Fruit fly (Drosophila melanogaster) S2 (cell line): ENCODE results near the gene Csas.

Experiments
- CG8478 ChIP-seq: fragments of >200 bp; optimal IDR thresholded peaks from 2 replicates; lab custom pipeline; 2018
- CTCF ChIP-seq, 2 experiments: fragments of >200 bp; optimal IDR thresholded peaks; 2 replicates each; lab custom pipeline; 2018

Gene Csas

dm6 chr3L:19991714-19992231 lies 3.0 kb upstream of the Csas start, which contains the start of the genes CG7646 and Nca:
CG7646 (plus strand) TSS chr3L:19991887.
Nca (plus strand) TSS chr3L:19991887.
- no peak for TF ChIP-seq CG8478 (lab: Kevin White, UChicago)
- TF ChIP-seq CTCF (optimal IDR thresholded peaks at IDR 0.05; lab: Kevin White, UChicago), result no peak

dm6 chr3L:19991120-19991519 lies 2.3 kb upstream of the Csas start, which contains the start of gene fln:
fln (minus strand) TSS chr3L:19991220.
- TF ChIP-seq CTCF (optimal IDR thresholded peaks at IDR 0.05; lab: Kevin White, UChicago), result no peak
- TF ChIP-seq CG8478 (lab: Kevin White, UChicago), result no peak

DNA sequence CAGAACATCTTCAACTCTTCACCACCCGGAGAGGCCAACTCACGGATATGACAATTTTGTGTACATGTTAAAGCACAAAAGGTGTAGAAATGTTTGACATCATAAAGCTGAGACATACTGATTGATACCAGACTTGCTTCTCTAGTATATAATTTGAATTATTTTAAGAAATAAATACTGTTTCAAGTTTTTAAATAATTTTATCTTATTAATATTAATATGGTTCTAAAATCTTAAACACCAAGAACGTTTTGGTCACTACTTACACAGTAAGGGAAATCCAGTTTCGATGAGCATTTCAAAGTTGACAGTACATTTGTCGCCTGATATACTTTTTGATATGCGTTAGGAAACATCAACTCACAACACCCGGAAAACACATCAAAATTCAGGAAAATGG lies 3.0 kb downstream of the Csas start, which contains the start of the genes hale and schuy:
Gene hale (minus strand): TSS at position 101 of the 400 bp plus-strand sequence.
Gene schuy (plus strand): TSS at position 326 of the 400 bp plus-strand sequence.
- TF ChIP-seq CTCF (optimal IDR thresholded peaks at IDR 0.05; lab: Kevin White, UChicago), result no peak

DNA sequence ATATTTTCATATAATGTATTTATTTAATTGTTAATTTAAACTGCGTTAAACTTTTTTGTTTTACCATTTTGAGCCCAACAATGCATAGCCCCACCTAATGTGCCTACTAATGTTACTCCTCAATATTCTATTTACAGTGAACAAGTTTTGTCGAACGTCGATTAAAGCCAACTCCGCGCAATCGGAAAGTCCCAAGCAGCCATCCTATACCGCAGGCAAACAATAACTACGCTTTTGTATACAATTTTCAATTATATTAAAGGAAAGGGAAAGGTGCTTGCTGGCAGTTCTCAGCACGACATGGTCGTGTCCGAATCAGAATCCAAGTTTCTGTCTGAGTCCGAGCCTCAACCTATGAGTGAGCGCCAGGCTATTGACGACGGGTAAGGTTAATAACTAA lies 7.4 kb downstream of the Csas start, which contains the start of gene CG17732:
Gene CG17732 (plus strand): TSS at position 301 of the 400 bp plus-strand sequence.
- no peak for TF ChIP-seq CTCF (optimal IDR thresholded peaks at IDR 0.05; lab: Kevin White, UChicago)
- TF ChIP-seq CG8478 (lab: Kevin White, UChicago), result no peak

- no peak for TF ChIP-seq CG8478 (lab: Kevin White, UChicago)
- TF ChIP-seq CTCF (optimal IDR thresholded peaks at IDR 0.05; lab: Kevin White, UChicago), result no peak
These were observed 9.2 kb downstream of the Csas start, which contains the start of gene CG14182 for dm6 chr3L:19979592-19979991. CG14182 (minus strand) TSS chr3L:19979812.

DNA sequence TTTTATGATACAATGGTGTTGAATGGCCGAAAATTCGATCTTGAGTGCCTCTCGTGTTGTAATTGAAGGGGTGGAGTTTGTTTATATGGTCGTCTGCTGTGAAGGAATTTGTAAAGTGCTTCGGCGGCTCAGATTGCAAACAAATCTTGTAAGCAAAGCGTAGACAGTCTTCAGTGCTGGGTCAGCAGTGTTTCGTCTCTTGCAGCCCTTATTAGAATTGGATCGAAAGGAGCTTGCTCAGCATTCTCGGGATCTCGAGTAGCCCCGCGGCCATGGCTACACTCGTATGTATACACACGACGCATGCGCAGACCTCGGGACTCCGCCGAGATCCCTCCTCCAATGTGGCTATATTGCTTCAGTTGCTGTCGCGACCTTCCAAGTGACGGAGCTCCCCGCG lies 10.7 kb downstream of the Csas start:
- no peak for TF ChIP-seq CG8478 (lab: Kevin White, UChicago)
- no peak for TF ChIP-seq CTCF (optimal IDR thresholded peaks at IDR 0.05; lab: Kevin White, UChicago)

DNA sequence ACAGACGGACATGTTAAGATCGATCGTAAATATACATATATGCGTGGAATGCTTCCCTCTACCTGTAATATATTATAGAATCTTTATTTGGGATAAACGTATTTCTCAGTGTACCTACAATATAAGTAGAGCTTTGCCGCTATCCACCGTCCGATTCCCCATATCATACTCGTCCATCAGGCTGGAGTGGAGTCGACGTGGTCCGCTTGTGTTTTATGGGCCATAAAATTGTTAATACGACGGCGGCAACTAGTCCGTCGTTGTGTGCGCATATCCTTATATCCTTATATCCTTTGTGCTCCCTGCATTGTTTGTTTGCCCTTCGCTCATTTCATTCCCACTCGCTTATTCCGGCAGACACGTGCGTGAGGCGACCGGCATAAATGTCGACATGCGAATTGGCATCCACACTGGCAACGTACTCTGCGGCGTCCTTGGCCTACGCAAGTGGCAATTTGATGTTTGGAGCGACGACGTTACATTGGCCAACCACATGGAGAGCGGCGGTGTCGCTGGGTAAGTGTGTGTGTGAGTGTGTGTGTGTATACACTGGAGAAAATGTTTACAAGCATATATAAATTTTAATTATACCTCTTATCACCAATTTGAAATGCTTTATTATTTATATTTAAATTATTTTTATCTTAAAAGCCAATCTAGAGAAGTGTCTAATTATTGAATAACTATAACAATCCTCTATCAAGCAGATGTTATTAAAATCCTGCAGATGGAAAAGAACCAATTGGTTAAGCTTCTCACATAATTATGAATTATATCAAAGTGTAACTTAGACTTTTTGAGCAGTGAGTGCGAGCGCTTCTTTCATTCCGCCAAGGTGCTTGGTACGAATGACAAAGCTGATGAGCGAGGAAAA lies 19.8 kb downstream of the Csas start:
- no peak for TF ChIP-seq CG8478 (lab: Kevin White, UChicago)

DNA sequence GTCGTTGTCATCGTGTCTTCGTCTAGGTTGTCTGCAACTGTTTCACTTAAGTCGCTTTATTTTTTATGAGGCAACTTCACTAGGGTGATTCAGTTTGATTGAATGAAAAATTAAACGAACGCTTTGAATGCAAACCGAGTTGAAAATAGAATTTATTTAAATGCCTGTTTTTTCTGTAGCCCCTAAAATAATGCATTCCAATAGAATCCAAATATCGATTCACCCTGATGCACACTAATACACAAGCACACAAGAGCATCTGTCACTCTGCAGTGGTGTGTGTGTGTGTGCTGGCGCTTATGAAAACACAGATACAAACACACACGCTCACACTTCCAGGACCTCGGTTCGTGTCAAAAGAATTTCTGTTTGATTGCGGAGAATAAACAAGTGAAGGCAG lies 27.0 kb downstream of the Csas start:
- TF ChIP-seq CG8478 (lab: Kevin White, UChicago) (no peak), CTCF (optimal IDR thresholded peaks at IDR 0.05; lab: Kevin White, UChicago) (no peak)

DNA sequence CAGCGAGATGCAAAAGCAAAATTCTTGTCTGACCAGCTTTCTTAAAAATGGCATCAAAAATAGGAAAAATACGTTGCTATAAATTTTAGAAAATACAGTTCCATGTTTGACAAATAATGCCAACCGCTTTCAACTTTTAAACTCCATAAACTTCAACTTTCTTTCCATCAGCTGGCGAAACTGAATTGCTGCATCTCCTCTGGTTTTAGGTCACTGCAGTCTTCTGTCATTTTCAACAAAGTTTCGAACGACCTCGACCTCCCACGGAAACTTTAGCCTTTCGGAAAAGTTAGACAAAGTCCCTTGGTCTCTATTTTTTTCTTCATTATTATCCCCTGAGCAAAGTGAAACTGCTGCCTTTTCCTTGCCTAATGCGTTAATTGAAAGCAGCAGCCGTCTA lies 33.1 kb downstream of the Csas start, which contains the start of gene CG42263:
Gene CG42263 (minus strand): TSS at position 101 of the 400 bp plus-strand sequence.
- TF ChIP-seq CG8478 (lab: Kevin White, UChicago), result no peak
- TF ChIP-seq CTCF (optimal IDR thresholded peaks at IDR 0.05; lab: Kevin White, UChicago), result no peak

dm6 chr3L:19954426-19954825 lies 34.4 kb downstream of the Csas start, which contains the start of gene CG42654:
CG42654 (minus strand) TSS chr3L:19954526.
- TF ChIP-seq CG8478 (lab: Kevin White, UChicago), result no peak
- no peak for TF ChIP-seq CTCF (optimal IDR thresholded peaks at IDR 0.05; lab: Kevin White, UChicago)

- TF ChIP-seq CTCF (optimal IDR thresholded peaks at IDR 0.05; lab: Kevin White, UChicago), result no peak
- TF ChIP-seq CG8478 (lab: Kevin White, UChicago), result no peak
These were observed 35.2 kb downstream of the Csas start, which contains the start of gene CG42655 for dm6 chr3L:19953612-19954011. CG42655 (minus strand) TSS chr3L:19953712.

DNA sequence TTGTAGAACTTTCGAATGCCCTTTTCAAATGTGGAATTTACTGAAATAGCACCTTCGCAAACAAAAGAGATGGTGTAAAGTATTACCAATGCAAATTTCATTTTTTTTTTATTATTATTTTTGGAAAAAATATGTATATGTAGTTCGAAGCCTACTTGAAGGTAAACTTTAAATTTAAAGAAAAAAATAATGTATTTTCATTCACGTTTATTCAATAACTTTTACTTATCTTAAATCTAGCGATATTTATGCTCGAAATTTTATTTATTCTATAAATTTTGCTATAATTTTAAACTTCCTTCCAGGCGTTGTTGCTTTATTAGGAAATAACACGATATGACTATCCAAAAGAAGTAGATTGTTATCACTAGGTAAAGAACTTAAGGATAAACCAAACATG lies 36.1 kb downstream of the Csas start, which contains the start of gene CG33710:
Gene CG33710 (minus strand): TSS at position 101 of the 400 bp plus-strand sequence.
- TF ChIP-seq CG8478 (lab: Kevin White, UChicago), result no peak
- TF ChIP-seq CTCF (optimal IDR thresholded peaks at IDR 0.05; lab: Kevin White, UChicago), result no peak

DNA sequence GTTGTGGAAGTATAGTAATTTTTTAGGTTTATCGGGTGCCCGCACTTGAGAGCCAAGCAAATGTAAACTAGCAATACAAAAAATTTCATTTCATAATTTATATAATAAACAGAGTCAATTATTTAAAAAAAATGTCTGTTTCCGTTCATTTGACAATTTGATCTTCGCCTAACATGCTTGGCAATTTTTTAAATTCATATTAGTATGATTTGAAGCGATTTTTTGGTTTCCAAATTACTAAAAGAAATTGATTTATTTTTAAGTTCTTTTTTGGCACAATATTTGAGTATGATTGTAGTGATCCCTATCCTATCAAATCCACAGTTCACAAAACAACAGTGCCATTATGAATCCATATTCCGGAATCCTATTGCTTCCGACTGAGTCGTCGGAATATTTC lies 36.9 kb downstream of the Csas start, which contains the start of gene CG34258:
Gene CG34258 (minus strand): TSS at position 101 of the 400 bp plus-strand sequence.
- TF ChIP-seq CTCF (optimal IDR thresholded peaks at IDR 0.05; lab: Kevin White, UChicago), result no peak

- TF ChIP-seq CTCF (optimal IDR thresholded peaks at IDR 0.05; lab: Kevin White, UChicago), result no peak
- no peak for TF ChIP-seq CG8478 (lab: Kevin White, UChicago)
These were observed 37.8 kb downstream of the Csas start, which contains the start of gene CG32219 for dm6 chr3L:19951035-19951434. CG32219 (minus strand) TSS chr3L:19951135.

dm6 chr3L:19945469-19945868 lies 43.3 kb downstream of the Csas start:
- TF ChIP-seq CTCF (optimal IDR thresholded peaks at IDR 0.05; lab: Kevin White, UChicago), result no peak
- no peak for TF ChIP-seq CG8478 (lab: Kevin White, UChicago)
